Worm (Caenorhabditis elegans) whole organism, L4 larva: ENCODE measurements around the gene ceh-36.
"Not testable (repeated sequence)": the region's sequence is repeated elsewhere in the genome, so short reads cannot be mapped to it uniquely, and the experiment has no call there.

Experiments
- F26F4.8 ChIP-seq: fragments of 200-800 bp; sonication (Bioruptor generic); conservative IDR thresholded peaks from 2 replicates; pipeline ENCODE4 v1.3.6; 2022; ENCODE audit warnings: missing genetic modification characterization, missing compliant biosample characterization
- R02D3.7 ChIP-seq: fragments of 150-350 bp; sonication (generic microtip); optimal IDR thresholded peaks from 3 replicates; lab custom pipeline; 2014; ENCODE audit warnings: missing biosample characterization, missing genetic modification characterization
- Y75B8A.6 ChIP-seq: fragments of 200-800 bp; sonication (Bioruptor generic); IDR thresholded peaks from 2 replicates; pipeline ENCODE4 v1.3.6; 2022; ENCODE audit warnings: missing genetic modification reagents, missing genetic modification characterization, missing compliant biosample characterization
- ama-1 ChIP-seq: fragments of 150-350 bp; optimal IDR thresholded peaks from 2 replicates; lab custom pipeline; 2014; ENCODE audit warnings: inconsistent platforms, mixed read lengths
- arid-1 ChIP-seq: fragments of 200-800 bp; sonication (Bioruptor generic); conservative IDR thresholded peaks from 2 replicates; pipeline ENCODE4 v1.3.6; 2022; ENCODE audit warnings: missing genetic modification reagents, missing genetic modification characterization, missing compliant biosample characterization
- cey-2 ChIP-seq: sonication (generic microtip); optimal IDR thresholded peaks from 3 replicates; lab custom pipeline; 2017; ENCODE audit warnings: missing genetic modification characterization, mild to moderate bottlenecking, missing compliant biosample characterization, antibody characterized with exemption, borderline replicate concordance; ENCODE audit not compliant: insufficient read depth
- daf-12 ChIP-seq: fragments of 150-350 bp; optimal IDR thresholded peaks from 2 replicates; lab custom pipeline; 2014; ENCODE audit warnings: missing biosample characterization, missing genetic modification reagents, missing genetic modification characterization
- daf-16 ChIP-seq, 3 experiments: sonication (generic microtip); optimal IDR thresholded peaks; 2 replicates each; lab custom pipeline; 2016 to 2017; ENCODE audit warnings: missing genetic modification characterization in 3 of 3, missing genetic modification reagents in 3 of 3, mild to moderate bottlenecking in 2 of 3, missing compliant biosample characterization in 2 of 3, missing biosample characterization in 1 of 3, moderate library complexity in 1 of 3
- dmd-6 ChIP-seq: fragments of 200-800 bp; sonication (Bioruptor generic); IDR thresholded peaks from 2 replicates; pipeline ENCODE4 v1.3.6; 2022; ENCODE audit warnings: missing genetic modification reagents, missing genetic modification characterization, missing compliant biosample characterization
- dmd-8 ChIP-seq: fragments of 200-800 bp; sonication (Bioruptor generic); IDR thresholded peaks from 2 replicates; pipeline ENCODE4 v1.3.6; 2022; ENCODE audit warnings: missing genetic modification characterization, missing compliant biosample characterization
- dve-1 ChIP-seq: sonication (generic microtip); optimal IDR thresholded peaks from 2 replicates; lab custom pipeline; 2017; ENCODE audit warnings: antibody characterized with exemption, mild to moderate bottlenecking, missing genetic modification characterization, missing compliant biosample characterization; ENCODE audit not compliant: insufficient read depth
- egl-43 ChIP-seq: fragments of 200-800 bp; sonication (Bioruptor generic); IDR thresholded peaks from 2 replicates; pipeline ENCODE4 v1.3.6; 2022; ENCODE audit warnings: missing genetic modification reagents, missing genetic modification characterization, missing compliant biosample characterization
- fos-1 ChIP-seq: fragments of 150-350 bp; optimal IDR thresholded peaks from 2 replicates; lab custom pipeline; 2014; ENCODE audit warnings: missing biosample characterization, missing genetic modification characterization
- gei-8 ChIP-seq: fragments of 200-800 bp; sonication (Bioruptor generic); optimal IDR thresholded peaks from 2 replicates; lab custom pipeline; 2018; ENCODE audit warnings: mild to moderate bottlenecking, missing genetic modification characterization, missing compliant biosample characterization
- hlh-11 ChIP-seq: fragments of 200-800 bp; sonication (Bioruptor generic); optimal IDR thresholded peaks from 2 replicates; lab custom pipeline; 2018; ENCODE audit warnings: mild to moderate bottlenecking, missing genetic modification characterization, missing compliant biosample characterization
- hlh-30 ChIP-seq: sonication (generic microtip); optimal IDR thresholded peaks from 2 replicates; lab custom pipeline; 2017; ENCODE audit warnings: antibody characterized with exemption, mild to moderate bottlenecking, missing genetic modification characterization, missing compliant biosample characterization; ENCODE audit not compliant: insufficient read depth
- lim-7 ChIP-seq: fragments of 200-800 bp; sonication (Bioruptor generic); IDR thresholded peaks from 2 replicates; pipeline ENCODE4 v1.3.6; 2022; ENCODE audit warnings: missing genetic modification characterization, missing compliant biosample characterization
- lin-1 ChIP-seq: fragments of 200-800 bp; sonication (Bioruptor generic); IDR thresholded peaks from 2 replicates; pipeline ENCODE4 v1.3.6; 2022; ENCODE audit warnings: missing genetic modification reagents, missing genetic modification characterization, missing compliant biosample characterization
- lin-15B ChIP-seq: fragments of 150-350 bp; sonication (generic microtip); optimal IDR thresholded peaks from 3 replicates; lab custom pipeline; 2014; ENCODE audit warnings: missing biosample characterization, missing genetic modification characterization
- lin-38 ChIP-seq: fragments of 200-800 bp; sonication (Bioruptor generic); IDR thresholded peaks from 2 replicates; pipeline ENCODE4 v1.3.6; 2022; ENCODE audit warnings: missing genetic modification reagents, missing genetic modification characterization, missing compliant biosample characterization
- lin-39 ChIP-seq: fragments of 150-350 bp; optimal IDR thresholded peaks from 2 replicates; lab custom pipeline; 2014; ENCODE audit warnings: missing biosample characterization, missing genetic modification reagents, missing genetic modification characterization
- lir-3 ChIP-seq: sonication (generic microtip); optimal IDR thresholded peaks from 2 replicates; lab custom pipeline; 2016; ENCODE audit warnings: mild to moderate bottlenecking, missing genetic modification characterization, missing compliant biosample characterization
- madf-9 ChIP-seq: fragments of 200-800 bp; sonication (Bioruptor generic); conservative IDR thresholded peaks from 2 replicates; pipeline ENCODE4 v1.3.6; 2022; ENCODE audit warnings: missing genetic modification reagents, missing genetic modification characterization, missing compliant biosample characterization
- mep-1 ChIP-seq: fragments of 150-350 bp; sonication (generic microtip); optimal IDR thresholded peaks from 3 replicates; lab custom pipeline; 2014; ENCODE audit warnings: missing biosample characterization, missing genetic modification characterization
- nhr-28 ChIP-seq: fragments of 150-350 bp; optimal IDR thresholded peaks from 2 replicates; lab custom pipeline; 2014; ENCODE audit warnings: missing biosample characterization, missing genetic modification characterization
- nhr-42 ChIP-seq: fragments of 200-800 bp; sonication (Bioruptor generic); IDR thresholded peaks from 2 replicates; pipeline ENCODE4 v1.3.6; 2022; ENCODE audit warnings: missing genetic modification characterization, missing compliant biosample characterization
- nhr-6 ChIP-seq: fragments of 150-350 bp; optimal IDR thresholded peaks from 2 replicates; lab custom pipeline; 2014; ENCODE audit warnings: missing biosample characterization, missing genetic modification characterization
- nhr-77 ChIP-seq: fragments of 150-350 bp; optimal IDR thresholded peaks from 2 replicates; lab custom pipeline; 2014; ENCODE audit warnings: missing biosample characterization, missing genetic modification characterization
- pha-4 ChIP-seq, 2 experiments: fragments of 150-350 bp in 1 of 2; fragments of 200-800 bp in 1 of 2; sonication (Bioruptor generic) in 1 of 2; IDR thresholded peaks in 1 of 2; optimal IDR thresholded peaks in 1 of 2; 2 replicates each; pipeline versions ENCODE4 v1.3.6 to Lab custom; 2014 to 2022; ENCODE audit warnings: missing genetic modification characterization in 2 of 2, missing genetic modification reagents in 2 of 2, missing biosample characterization in 1 of 2, missing compliant biosample characterization in 1 of 2
- php-3 ChIP-seq: fragments of 200-800 bp; sonication (Bioruptor generic); IDR thresholded peaks from 2 replicates; pipeline ENCODE4 v1.3.6; 2022; ENCODE audit warnings: missing genetic modification reagents, missing genetic modification characterization, missing compliant biosample characterization
- pqm-1 ChIP-seq: sonication (generic microtip); optimal IDR thresholded peaks from 2 replicates; lab custom pipeline; 2017; ENCODE audit warnings: missing biosample characterization, missing genetic modification characterization
- sdz-12 ChIP-seq: fragments of 200-800 bp; sonication (Bioruptor generic); optimal IDR thresholded peaks from 2 replicates; lab custom pipeline; 2018; ENCODE audit warnings: mild to moderate bottlenecking, missing genetic modification characterization, missing compliant biosample characterization
- spr-1 ChIP-seq: sonication (generic microtip); optimal IDR thresholded peaks from 2 replicates; lab custom pipeline; 2016; ENCODE audit warnings: mild to moderate bottlenecking, missing genetic modification characterization, missing compliant biosample characterization
- tag-97 ChIP-seq: fragments of 200-800 bp; sonication (Bioruptor generic); IDR thresholded peaks from 2 replicates; pipeline ENCODE4 v1.3.6; 2022; ENCODE audit warnings: missing genetic modification characterization, missing compliant biosample characterization
- unc-39 ChIP-seq: sonication (generic microtip); optimal IDR thresholded peaks from 2 replicates; lab custom pipeline; 2017; ENCODE audit warnings: missing biosample characterization, missing genetic modification characterization
- unc-62 ChIP-seq, 3 experiments: fragments of 150-350 bp in 1 of 3; sonication (generic microtip); optimal IDR thresholded peaks in 2 of 3; peaks in 1 of 3; 1 replicate in 1 of 3; 2 replicates in 2 of 3; lab custom pipeline; 2014 to 2017; ENCODE audit warnings: missing biosample characterization in 3 of 3, missing genetic modification characterization in 3 of 3, missing genetic modification reagents in 3 of 3, missing genotype in 1 of 3
- zip-11 ChIP-seq: fragments of 200-800 bp; sonication (Bioruptor generic); IDR thresholded peaks from 2 replicates; pipeline ENCODE4 v1.3.6; 2022; ENCODE audit warnings: missing genetic modification characterization, missing compliant biosample characterization
- zip-2 ChIP-seq: fragments of 150-350 bp; optimal IDR thresholded peaks from 2 replicates; lab custom pipeline; 2014; ENCODE audit warnings: missing biosample characterization, missing genetic modification characterization
- ztf-11 ChIP-seq: fragments of 150-350 bp; optimal IDR thresholded peaks from 2 replicates; lab custom pipeline; 2014; ENCODE audit warnings: missing biosample characterization, missing genetic modification characterization

The ceh-36 gene

DNA sequence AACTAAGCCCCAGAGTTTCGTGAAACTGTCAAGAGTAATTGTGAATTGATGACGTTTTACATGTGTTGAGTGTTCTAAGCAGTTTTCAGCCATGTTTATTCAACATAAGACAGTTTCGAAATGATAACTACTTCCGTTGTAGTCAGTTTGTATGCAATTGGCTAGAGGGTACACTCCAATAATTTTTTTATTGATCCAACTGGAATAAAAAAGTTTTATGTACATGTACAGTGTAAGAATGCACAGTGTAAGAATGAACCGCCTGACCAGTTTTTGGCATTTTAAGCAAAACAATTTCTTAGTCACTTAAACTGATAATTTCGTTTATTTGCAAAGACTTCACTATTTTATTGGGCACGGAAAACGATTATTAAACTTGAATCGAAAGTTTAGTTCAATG, 26.9 kb upstream of the ceh-36 start:
- TF ChIP-seq lin-15B (no peak), daf-16 (GFP tag; optimal IDR thresholded peaks at IDR 0.05; lab: Kevin White, UChicago) (no peak), daf-16 (tag; optimal IDR thresholded peaks at IDR 0.05; lab: Kevin White, UChicago) (peak; percentile 61), php-3 (GFP tag; lab: Robert Waterston, UW) (peak; percentile 85), dve-1 (tag; lab: Kevin White, UChicago) (peak; percentile 26), lim-7 (GFP tag; lab: Robert Waterston, UW) (no peak), nhr-42 (GFP tag; lab: Robert Waterston, UW) (no peak), unc-62 (GFP tag; optimal IDR thresholded peaks at IDR 0.05 in 1 of 2; lab: Kevin White, UChicago) (peak in 1 of 2 experiments; percentile 47), unc-62 (tag; optimal IDR thresholded peaks at IDR 0.05; lab: Kevin White, UChicago) (no peak), sdz-12 (GFP tag; lab: Kevin White, UChicago) (no peak), nhr-28 (peak; percentile 85), daf-12 (tag; lab: Kevin White, UChicago) (no peak)

DNA sequence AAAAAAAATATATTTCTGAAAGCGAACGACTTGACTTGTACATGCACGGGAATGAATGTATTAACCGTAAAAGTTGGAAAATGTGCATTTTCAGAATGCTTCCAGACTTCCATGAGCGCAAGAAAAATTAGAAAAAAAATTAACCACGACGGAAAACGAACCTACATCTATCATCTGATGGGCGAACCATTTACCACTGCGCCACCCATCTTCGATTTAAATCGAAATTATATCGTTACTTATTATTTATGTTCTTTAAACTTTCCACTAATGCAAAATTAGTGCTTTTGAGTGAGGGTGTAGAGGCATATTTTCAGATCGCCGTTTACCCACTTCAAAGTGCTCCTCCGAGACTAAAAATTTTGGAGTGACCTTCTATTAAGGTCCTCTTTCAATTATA, 24.8 kb upstream of the ceh-36 start:
- peak; percentile 28; the same call in 1 of the 2 replicates for TF ChIP-seq dmd-6 (GFP tag; lab: Robert Waterston, UW)
- TF ChIP-seq dmd-8 (GFP tag; lab: Robert Waterston, UW), result 0 out of 2 replicates have a peak, but pooled peaks have one; percentile 38
- 0 out of 2 replicates have a peak, but pooled peaks have one; percentile 42 for TF ChIP-seq F26F4.8 (GFP tag; lab: Robert Waterston, UW)
- TF ChIP-seq pha-4 (GFP tag; IDR thresholded peaks at IDR 0.05; lab: Robert Waterston, UW), result peak; percentile 70; the same call in 1 of the 2 replicates
- TF ChIP-seq pha-4, daf-16 (tag; optimal IDR thresholded peaks at IDR 0.05; lab: Kevin White, UChicago): not testable (repeated sequence)
- TF ChIP-seq madf-9 (GFP tag; lab: Robert Waterston, UW), result 0 out of 2 replicates have a peak, but pooled peaks have one; percentile 14
- TF ChIP-seq daf-16 (GFP tag; optimal IDR thresholded peaks at IDR 0.05; lab: Kevin White, UChicago), result peak in 1 of 2 experiments; percentile 15

DNA sequence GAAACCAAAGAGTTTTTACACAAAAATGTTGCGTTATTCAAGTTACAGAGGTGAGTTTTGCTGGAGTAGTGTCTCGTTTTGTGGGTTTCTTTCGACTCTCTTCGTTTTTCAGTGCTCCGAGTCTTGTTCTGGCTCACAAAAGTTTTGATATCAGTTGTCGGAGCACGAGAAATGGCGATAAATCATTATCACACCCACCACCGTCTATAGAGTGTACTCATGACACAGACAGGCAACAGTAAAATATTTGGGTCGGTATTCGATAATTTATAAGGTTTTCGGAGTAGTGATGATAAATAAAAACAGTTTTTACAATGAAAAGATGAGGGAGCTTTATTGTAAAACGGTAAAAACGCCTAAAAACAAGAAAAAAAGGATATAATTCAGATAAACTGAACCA, 21.6 kb upstream of the ceh-36 start, which contains the start of gene ceh-37:
Gene ceh-37 (minus strand): TSS at position 59 of the 400 bp plus-strand sequence.
- TF ChIP-seq spr-1 (tag; lab: Kevin White, UChicago) (no peak), dmd-6 (GFP tag; lab: Robert Waterston, UW) (peak; percentile 30; the same call in 1 of the 2 replicates), unc-62 (GFP tag; optimal IDR thresholded peaks at IDR 0.05 in 1 of 2; lab: Kevin White, UChicago) (peak in 1 of 2 experiments; percentile 92), unc-62 (tag; optimal IDR thresholded peaks at IDR 0.05; lab: Kevin White, UChicago) (no peak), pqm-1 (tag; lab: Kevin White, UChicago) (peak; percentile 50), lin-38 (no peak), dve-1 (tag; lab: Kevin White, UChicago) (peak; percentile 19), php-3 (GFP tag; lab: Robert Waterston, UW) (peak; percentile 97), ama-1 (lab: Kevin White, UChicago) (no peak), arid-1 (GFP tag; lab: Robert Waterston, UW) (no peak), daf-16 (GFP tag; optimal IDR thresholded peaks at IDR 0.05; lab: Kevin White, UChicago) (no peak), daf-16 (tag; optimal IDR thresholded peaks at IDR 0.05; lab: Kevin White, UChicago) (peak; percentile 36), nhr-28 (peak; percentile 49), hlh-11 (tag; lab: Kevin White, UChicago) (peak; percentile 68), hlh-30 (peak; percentile 61)

DNA sequence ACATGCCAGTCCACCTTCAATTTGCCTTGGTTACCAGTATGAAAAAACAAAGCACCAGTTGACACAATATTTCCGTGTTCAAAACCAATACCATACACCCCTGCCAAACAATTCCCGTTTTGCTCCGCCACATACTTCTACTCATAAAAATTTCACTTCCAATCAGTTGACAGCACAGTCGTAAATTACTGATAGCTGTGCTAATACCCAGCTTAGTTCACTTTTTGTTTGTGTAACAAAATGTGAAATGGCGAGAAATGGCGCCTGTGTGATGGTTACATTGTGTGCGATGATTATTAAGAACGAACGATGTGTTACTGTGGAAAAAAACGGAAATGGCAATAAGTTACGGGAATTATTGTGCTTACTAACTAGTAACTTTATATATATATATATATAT, 20.0 kb upstream of the ceh-36 start:
- TF ChIP-seq lir-3 (no peak), daf-16 (GFP tag; optimal IDR thresholded peaks at IDR 0.05; lab: Kevin White, UChicago) (no peak), daf-16 (tag; optimal IDR thresholded peaks at IDR 0.05; lab: Kevin White, UChicago) (peak; percentile 69), zip-11 (GFP tag; lab: Robert Waterston, UW) (no peak), lin-1 (GFP tag; lab: Robert Waterston, UW) (peak; percentile 41; the same call in 1 of the 2 replicates), fos-1 (no peak), dmd-6 (GFP tag; lab: Robert Waterston, UW) (peak; percentile 48; the same call in 1 of the 2 replicates), ztf-11 (tag; lab: Kevin White, UChicago) (no peak), R02D3.7 (tag; lab: Kevin White, UChicago) (no peak), hlh-11 (tag; lab: Kevin White, UChicago) (peak; percentile 42), cey-2 (no peak), nhr-77 (tag; lab: Kevin White, UChicago) (no peak), lin-39 (tag; lab: Kevin White, UChicago) (no peak), zip-2 (tag; lab: Kevin White, UChicago) (no peak), dve-1 (tag; lab: Kevin White, UChicago) (peak; percentile 36), sdz-12 (GFP tag; lab: Kevin White, UChicago) (no peak), tag-97 (no peak), nhr-42 (GFP tag; lab: Robert Waterston, UW) (no peak), unc-39 (no peak), unc-62 (GFP tag; optimal IDR thresholded peaks at IDR 0.05 in 1 of 2; lab: Kevin White, UChicago) (no peak), unc-62 (tag; optimal IDR thresholded peaks at IDR 0.05; lab: Kevin White, UChicago) (no peak), madf-9 (GFP tag; lab: Robert Waterston, UW) (no peak), nhr-28 (peak; percentile 53), pqm-1 (tag; lab: Kevin White, UChicago) (peak; percentile 64), gei-8 (GFP tag; lab: Kevin White, UChicago) (no peak), nhr-6 (no peak), mep-1 (tag; lab: Kevin White, UChicago) (no peak), Y75B8A.6 (no peak), egl-43 (GFP tag; lab: Robert Waterston, UW) (no peak)
